Worm (Caenorhabditis elegans): ENCODE measurements around the gene slc-28.1.

Gene slc-28.1

ce11 chrV:3452489-3452888 lies 11.1 kb upstream of the slc-28.1 start:
- TF ChIP-seq mls-2 (tag; optimal IDR thresholded peaks at IDR 0.05) = no peak
- peak; percentile 94 for TF ChIP-seq ces-1 (GFP tag; optimal IDR thresholded peaks at IDR 0.05)

- TF ChIP-seq lin-32 (GFP tag; optimal IDR thresholded peaks at IDR 0.05) (no peak), cnd-1 (tag; optimal IDR thresholded peaks at IDR 0.05) (peak; percentile 44), nhr-12 (tag; optimal IDR thresholded peaks at IDR 0.05) (no peak), sptf-1 (tag; optimal IDR thresholded peaks at IDR 0.05) (no peak), hlh-1 (tag; optimal IDR thresholded peaks at IDR 0.05) (peak; percentile 76), lin-13 (tag; optimal IDR thresholded peaks at IDR 0.05) (peak; percentile 32), mep-1 (tag; optimal IDR thresholded peaks at IDR 0.05) (no peak), ces-1 (GFP tag; optimal IDR thresholded peaks at IDR 0.05) (peak; percentile 93), nhr-2 (tag; optimal IDR thresholded peaks at IDR 0.05) (no peak)
Observed at ce11 chrV:3454620-3455019, 9.0 kb upstream of the slc-28.1 start.

- TF ChIP-seq snpc-4 (tag; optimal IDR thresholded peaks at IDR 0.05) = no peak
- TF ChIP-seq sptf-1 (tag; optimal IDR thresholded peaks at IDR 0.05) = no peak
- no peak for TF ChIP-seq sem-2 (GFP tag; optimal IDR thresholded peaks at IDR 0.05)
- TF ChIP-seq bed-3 (GFP tag; optimal IDR thresholded peaks at IDR 0.05) = no peak
- TF ChIP-seq nhr-237 (tag; optimal IDR thresholded peaks at IDR 0.05) = no peak
- TF ChIP-seq ham-2 (GFP tag; optimal IDR thresholded peaks at IDR 0.05) = no peak
- peak; percentile 93 for TF ChIP-seq ces-1 (GFP tag; optimal IDR thresholded peaks at IDR 0.05)
Observed at ce11 chrV:3455135-3455747, 8.4 kb upstream of the slc-28.1 start.

- TF ChIP-seq nhr-12 (tag; optimal IDR thresholded peaks at IDR 0.05) (no peak), sptf-1 (tag; optimal IDR thresholded peaks at IDR 0.05) (no peak), mep-1 (tag; optimal IDR thresholded peaks at IDR 0.05) (no peak), lin-32 (GFP tag; optimal IDR thresholded peaks at IDR 0.05) (no peak), cnd-1 (tag; optimal IDR thresholded peaks at IDR 0.05) (no peak), pha-4 (tag; optimal IDR thresholded peaks at IDR 0.05) (no peak), snpc-4 (tag; optimal IDR thresholded peaks at IDR 0.05) (no peak), blmp-1 (tag; optimal IDR thresholded peaks at IDR 0.05) (no peak), sem-2 (GFP tag; optimal IDR thresholded peaks at IDR 0.05) (no peak), M03D4.4 (tag; optimal IDR thresholded peaks at IDR 0.05) (no peak), mls-2 (tag; optimal IDR thresholded peaks at IDR 0.05) (no peak), unc-62 (GFP tag; optimal IDR thresholded peaks at IDR 0.05) (no peak), ceh-43 (GFP tag; optimal IDR thresholded peaks at IDR 0.05) (no peak), flh-1 (GFP tag; optimal IDR thresholded peaks at IDR 0.05) (no peak), drap-1 (GFP tag; optimal IDR thresholded peaks at IDR 0.05) (no peak), unc-120 (tag; optimal IDR thresholded peaks at IDR 0.05; ENCODE audit: poor library complexity, severe bottlenecking) (no peak)
Observed at ce11 chrV:3459919-3460318, 3.7 kb upstream of the slc-28.1 start, which contains the start of gene slc-28.2. slc-28.2 (plus strand) TSS chrV:3460219.

- no peak for TF ChIP-seq pha-4 (tag; optimal IDR thresholded peaks at IDR 0.05)
Observed at ce11 chrV:3464897-3465296, 1.3 kb downstream of the slc-28.1 start.

- no peak for TF ChIP-seq ceh-39 (tag; optimal IDR thresholded peaks at IDR 0.05)
- TF ChIP-seq tbx-8 (GFP tag; optimal IDR thresholded peaks at IDR 0.05) = no peak
- TF ChIP-seq mls-2 (tag; optimal IDR thresholded peaks at IDR 0.05) = no peak
- TF ChIP-seq ceh-43 (GFP tag; optimal IDR thresholded peaks at IDR 0.05) = no peak
- TF ChIP-seq ceh-83 (GFP tag; optimal IDR thresholded peaks at IDR 0.05) = no peak
- TF ChIP-seq lsy-2 (tag; optimal IDR thresholded peaks at IDR 0.05) = no peak
- TF ChIP-seq lin-32 (GFP tag; optimal IDR thresholded peaks at IDR 0.05) = no peak
- TF ChIP-seq ztf-11 (tag; optimal IDR thresholded peaks at IDR 0.05) = no peak
- TF ChIP-seq mab-5 (tag; optimal IDR thresholded peaks at IDR 0.05) = no peak
- no peak for TF ChIP-seq nhr-76 (tag; optimal IDR thresholded peaks at IDR 0.05)
- TF ChIP-seq ces-1 (GFP tag; optimal IDR thresholded peaks at IDR 0.05) = no peak
- no peak for TF ChIP-seq snpc-4 (tag; optimal IDR thresholded peaks at IDR 0.05)
Observed at ce11 chrV:3468436-3468835, 4.8 kb downstream of the slc-28.1 start, which contains the start of gene gst-33. gst-33 (minus strand) TSS chrV:3468562.

Data from whole organism, mixed stage, embryonic.